Worm (Caenorhabditis elegans): Measurements from ENCODE around the gene F46C5.2.
A peak's percentile ranks its signal among the peaks of the same experiment; 100 is the strongest.

Gene F46C5.2

ce11 chrII:8818257-8818656 is 10.8 kb downstream of the F46C5.2 start:
- TF ChIP-seq C16A3.4 (tag; optimal IDR thresholded peaks at IDR 0.05) (no peak), zag-1 (tag; optimal IDR thresholded peaks at IDR 0.05) (no peak), lin-39 (tag; optimal IDR thresholded peaks at IDR 0.05) (no peak), ceh-88 (GFP tag; IDR thresholded peaks at IDR 0.05) (no peak), snpc-4 (tag; optimal IDR thresholded peaks at IDR 0.05) (no peak), vab-15 (tag; optimal IDR thresholded peaks at IDR 0.05) (no peak), lin-35 (GFP tag; optimal IDR thresholded peaks at IDR 0.05) (peak in 1 of 2 experiments; percentile 47), ceh-8 (GFP tag; optimal IDR thresholded peaks at IDR 0.05) (no peak), zip-4 (GFP tag; optimal IDR thresholded peaks at IDR 0.05) (no peak), mdl-1 (tag; optimal IDR thresholded peaks at IDR 0.05) (peak in 1 of 2 experiments; percentile 71), nhr-20 (tag; optimal IDR thresholded peaks at IDR 0.05) (peak; percentile 71), lin-14 (GFP tag; optimal IDR thresholded peaks at IDR 0.05) (peak; percentile 75), tbx-2 (tag; optimal IDR thresholded peaks at IDR 0.05) (peak; percentile 51), ztf-11 (tag; optimal IDR thresholded peaks at IDR 0.05) (no peak), unc-98 (GFP tag; IDR thresholded peaks at IDR 0.05) (no peak), nhr-47 (tag; optimal IDR thresholded peaks at IDR 0.05) (peak; percentile 30), mef-2 (tag; optimal IDR thresholded peaks at IDR 0.05) (no peak), egl-27 (tag; optimal IDR thresholded peaks at IDR 0.05) (no peak), rnt-1 (tag; optimal IDR thresholded peaks at IDR 0.05) (no peak), C34B4.2 (tag; optimal IDR thresholded peaks at IDR 0.05) (no peak), elt-3 (tag; optimal IDR thresholded peaks at IDR 0.05) (peak in 5 of 6 experiments; percentile 57 to 95 (median 80)), nhr-84 (tag; optimal IDR thresholded peaks at IDR 0.05) (no peak), nhr-85 (tag) (peak; percentile 96), ztf-4 (tag; optimal IDR thresholded peaks at IDR 0.05) (no peak), fkh-8 (tag; optimal IDR thresholded peaks at IDR 0.05) (no peak), pax-3 (tag; optimal IDR thresholded peaks at IDR 0.05) (no peak), nhr-90 (tag; optimal IDR thresholded peaks at IDR 0.05; ENCODE audit: poor library complexity) (peak; percentile 69), nhr-71 (tag; optimal IDR thresholded peaks at IDR 0.05) (peak; percentile 75), lsy-2 (tag; optimal IDR thresholded peaks at IDR 0.05) (peak in 1 of 2 experiments; percentile 29), unc-130 (tag; optimal IDR thresholded peaks at IDR 0.05) (peak; percentile 30), blmp-1 (tag; optimal IDR thresholded peaks at IDR 0.05) (peak; percentile 43), snu-23 (GFP tag; optimal IDR thresholded peaks at IDR 0.05) (peak; percentile 44), grh-1 (GFP tag; IDR thresholded peaks at IDR 0.05) (0 out of 2 replicates have a peak, but pooled peaks have one; percentile 8), efl-1 (optimal IDR thresholded peaks at IDR 0.05) (no peak), efl-1 (GFP tag; optimal IDR thresholded peaks at IDR 0.05 in 1 of 2) (peak in 1 of 2 experiments; percentile 91), nhr-19 (GFP tag; conservative IDR thresholded peaks at IDR 0.05) (peak; percentile 72), swsn-7 (tag; optimal IDR thresholded peaks at IDR 0.05) (no peak)

ce11 chrII:8817225-8817624 is 11.9 kb downstream of the F46C5.2 start:
- TF ChIP-seq mep-1 (tag; optimal IDR thresholded peaks at IDR 0.05), result no peak
- no peak for TF ChIP-seq zag-1 (tag; optimal IDR thresholded peaks at IDR 0.05)
- TF ChIP-seq elt-3 (tag; optimal IDR thresholded peaks at IDR 0.05), result peak in 2 of 6 experiments; percentile 39 to 66
- TF ChIP-seq dsc-1 (tag; optimal IDR thresholded peaks at IDR 0.05), result no peak
- no peak for TF ChIP-seq ets-5 (GFP tag; IDR thresholded peaks at IDR 0.05)
- TF ChIP-seq unc-62 (GFP tag; optimal IDR thresholded peaks at IDR 0.05), result no peak
- no peak for TF ChIP-seq ceh-88 (GFP tag; IDR thresholded peaks at IDR 0.05)
- no peak for TF ChIP-seq unc-130 (tag; optimal IDR thresholded peaks at IDR 0.05)
- TF ChIP-seq hpl-2 (GFP tag; optimal IDR thresholded peaks at IDR 0.05), result peak; percentile 15
- TF ChIP-seq xbp-1 (tag; optimal IDR thresholded peaks at IDR 0.05), result no peak
- TF ChIP-seq C16A3.4 (tag; optimal IDR thresholded peaks at IDR 0.05), result peak; percentile 28
- no peak for TF ChIP-seq fos-1 (tag; optimal IDR thresholded peaks at IDR 0.05)
- no peak for TF ChIP-seq efl-3 (GFP tag; optimal IDR thresholded peaks at IDR 0.05)
- TF ChIP-seq lin-39 (tag; optimal IDR thresholded peaks at IDR 0.05), result no peak
- peak; percentile 36 for TF ChIP-seq nhr-47 (tag; optimal IDR thresholded peaks at IDR 0.05)
- TF ChIP-seq alr-1 (tag; optimal IDR thresholded peaks at IDR 0.05; ENCODE audit: borderline replicate concordance), result no peak
- no peak for TF ChIP-seq ceh-8 (GFP tag; optimal IDR thresholded peaks at IDR 0.05)
- TF ChIP-seq nhr-90 (tag; optimal IDR thresholded peaks at IDR 0.05; ENCODE audit: poor library complexity), result peak; percentile 51
- no peak for TF ChIP-seq nhr-76 (tag; optimal IDR thresholded peaks at IDR 0.05)
- no peak for TF ChIP-seq aha-1 (tag; optimal IDR thresholded peaks at IDR 0.05)
- TF ChIP-seq ceh-82 (tag; optimal IDR thresholded peaks at IDR 0.05), result no peak
- no peak for TF ChIP-seq aly-2 (tag; optimal IDR thresholded peaks at IDR 0.05)
- no peak for TF ChIP-seq isw-1 (GFP tag; IDR thresholded peaks at IDR 0.05)
- TF ChIP-seq ama-1 (optimal IDR thresholded peaks at IDR 0.05), result no peak
- TF ChIP-seq nhr-77 (tag; optimal IDR thresholded peaks at IDR 0.05), result no peak
- TF ChIP-seq grh-1 (GFP tag; IDR thresholded peaks at IDR 0.05), result no peak
- peak in 1 of 2 experiments; percentile 24 for TF ChIP-seq lsy-2 (tag; optimal IDR thresholded peaks at IDR 0.05)
- no peak for TF ChIP-seq swsn-7 (tag; optimal IDR thresholded peaks at IDR 0.05)
